Worm (Caenorhabditis elegans) whole organism, L2 larva: ENCODE data around the gene Y19D2B.2.

Experiments used
- C34F6.9 ChIP-seq: fragments of 150-350 bp; optimal IDR thresholded peaks from 2 replicates; lab custom pipeline; 2014; ENCODE audit warnings: missing biosample characterization, missing genetic modification characterization
- F13H6.1 ChIP-seq: sonication (generic microtip); optimal IDR thresholded peaks from 2 replicates; lab custom pipeline; 2016; ENCODE audit warnings: missing genetic modification characterization, missing compliant biosample characterization
- R02D3.7 ChIP-seq: fragments of 150-350 bp; optimal IDR thresholded peaks from 2 replicates; lab custom pipeline; 2014; ENCODE audit warnings: missing biosample characterization, missing genetic modification characterization
- alr-1 ChIP-seq: fragments of 150-350 bp; optimal IDR thresholded peaks from 2 replicates; lab custom pipeline; 2014; ENCODE audit warnings: missing biosample characterization, missing genetic modification characterization
- aly-2 ChIP-seq: fragments of 150-350 bp; optimal IDR thresholded peaks from 2 replicates; lab custom pipeline; 2014; ENCODE audit warnings: missing biosample characterization, missing genetic modification characterization
- ama-1 ChIP-seq: fragments of 150-350 bp; optimal IDR thresholded peaks from 2 replicates; lab custom pipeline; 2018; ENCODE audit warnings: inconsistent platforms
- blmp-1 ChIP-seq: sonication (generic microtip); optimal IDR thresholded peaks from 2 replicates; lab custom pipeline; 2017; ENCODE audit warnings: missing genetic modification characterization, mild to moderate bottlenecking, missing compliant biosample characterization, antibody characterized with exemption, moderate library complexity; ENCODE audit not compliant: insufficient read depth
- ceh-16 ChIP-seq: fragments of 150-350 bp; optimal IDR thresholded peaks from 2 replicates; lab custom pipeline; 2014; ENCODE audit warnings: missing biosample characterization, missing genetic modification characterization
- ceh-82 ChIP-seq: fragments of 150-350 bp; optimal IDR thresholded peaks from 2 replicates; lab custom pipeline; 2014; ENCODE audit warnings: missing biosample characterization, missing genetic modification characterization
- elt-1 ChIP-seq: fragments of 150-350 bp; optimal IDR thresholded peaks from 2 replicates; lab custom pipeline; 2014; ENCODE audit warnings: missing biosample characterization, missing genetic modification characterization
- fos-1 ChIP-seq: fragments of 150-350 bp; optimal IDR thresholded peaks from 2 replicates; lab custom pipeline; 2014; ENCODE audit warnings: missing biosample characterization, missing genetic modification characterization
- gmeb-1 ChIP-seq: fragments of 150-350 bp; optimal IDR thresholded peaks from 2 replicates; lab custom pipeline; 2014; ENCODE audit warnings: missing biosample characterization, missing genetic modification characterization
- lin-11 ChIP-seq: fragments of 150-350 bp; sonication (generic microtip); optimal IDR thresholded peaks from 2 replicates; lab custom pipeline; 2014; ENCODE audit warnings: missing biosample characterization, missing genetic modification characterization, inconsistent platforms, mixed read lengths
- lin-13 ChIP-seq: fragments of 150-350 bp; optimal IDR thresholded peaks from 2 replicates; lab custom pipeline; 2014; ENCODE audit warnings: missing biosample characterization, missing genetic modification reagents, missing genetic modification characterization
- lin-39 ChIP-seq: fragments of 150-350 bp; optimal IDR thresholded peaks from 2 replicates; lab custom pipeline; 2014; ENCODE audit warnings: missing biosample characterization, missing genetic modification reagents, missing genetic modification characterization
- mab-5 ChIP-seq: fragments of 150-350 bp; optimal IDR thresholded peaks from 2 replicates; lab custom pipeline; 2014; ENCODE audit warnings: missing biosample characterization, missing genetic modification characterization
- mbf-1 ChIP-seq: sonication (generic microtip); optimal IDR thresholded peaks from 2 replicates; lab custom pipeline; 2017; ENCODE audit warnings: missing biosample characterization, missing genetic modification characterization
- mdl-1 ChIP-seq, 2 experiments: fragments of 150-350 bp in 1 of 2; sonication (generic microtip) in 1 of 2; optimal IDR thresholded peaks; 2 replicates each; lab custom pipeline; 2017; ENCODE audit warnings: missing biosample characterization in 2 of 2, missing genetic modification characterization in 2 of 2
- nhr-10 ChIP-seq: sonication (generic microtip); optimal IDR thresholded peaks from 2 replicates; lab custom pipeline; 2017; ENCODE audit warnings: missing biosample characterization, missing genetic modification characterization
- nhr-11 ChIP-seq: fragments of 150-350 bp; optimal IDR thresholded peaks from 2 replicates; lab custom pipeline; 2014; ENCODE audit warnings: missing biosample characterization, missing genetic modification characterization
- nhr-129 ChIP-seq: fragments of 150-350 bp; optimal IDR thresholded peaks from 2 replicates; lab custom pipeline; 2014; ENCODE audit warnings: missing biosample characterization, missing genetic modification characterization
- nhr-23 ChIP-seq: fragments of 150-350 bp; optimal IDR thresholded peaks from 2 replicates; lab custom pipeline; 2014; ENCODE audit warnings: missing biosample characterization, missing genetic modification reagents, missing genetic modification characterization
- nhr-6 ChIP-seq: fragments of 150-350 bp; optimal IDR thresholded peaks from 2 replicates; lab custom pipeline; 2014; ENCODE audit warnings: missing biosample characterization, missing genetic modification characterization
- nhr-77 ChIP-seq: fragments of 150-350 bp; optimal IDR thresholded peaks from 2 replicates; lab custom pipeline; 2014; ENCODE audit warnings: missing biosample characterization, missing genetic modification characterization
- peb-1 ChIP-seq: fragments of 150-350 bp; optimal IDR thresholded peaks from 2 replicates; lab custom pipeline; 2014; ENCODE audit warnings: missing biosample characterization, missing genetic modification characterization
- sem-4 ChIP-seq: fragments of 150-350 bp; optimal IDR thresholded peaks from 2 replicates; lab custom pipeline; 2014; ENCODE audit warnings: missing biosample characterization, missing genetic modification reagents, missing genetic modification characterization
- sma-3 ChIP-seq: sonication (generic microtip); optimal IDR thresholded peaks from 2 replicates; lab custom pipeline; 2016; ENCODE audit warnings: missing genetic modification reagents, missing genetic modification characterization, missing compliant biosample characterization
- sma-9 ChIP-seq, 2 experiments: fragments of 150-350 bp in 1 of 2; sonication (generic microtip) in 1 of 2; optimal IDR thresholded peaks; 2 replicates each; lab custom pipeline; 2014 to 2016; ENCODE audit warnings: missing genetic modification characterization in 2 of 2, mild to moderate bottlenecking in 1 of 2, missing biosample characterization in 1 of 2, missing compliant biosample characterization in 1 of 2, missing genetic modification reagents in 1 of 2, moderate library complexity in 1 of 2
- snpc-4 ChIP-seq: fragments of 150-350 bp; optimal IDR thresholded peaks from 2 replicates; lab custom pipeline; 2014; ENCODE audit warnings: missing biosample characterization, missing genetic modification characterization
- unc-39 ChIP-seq: fragments of 150-350 bp; optimal IDR thresholded peaks from 2 replicates; lab custom pipeline; 2014; ENCODE audit warnings: missing biosample characterization, missing genetic modification characterization
- unc-55 ChIP-seq: fragments of 150-350 bp; sonication (generic microtip); optimal IDR thresholded peaks from 3 replicates; lab custom pipeline; 2014; ENCODE audit warnings: missing biosample characterization, missing genetic modification reagents, missing genetic modification characterization
- zag-1 ChIP-seq: fragments of 150-350 bp; optimal IDR thresholded peaks from 2 replicates; lab custom pipeline; 2014; ENCODE audit warnings: missing biosample characterization, missing genetic modification characterization
- ztf-1 ChIP-seq: fragments of 200-800 bp; sonication (Bioruptor generic); conservative IDR thresholded peaks from 2 replicates; pipeline ENCODE4 v1.3.6; 2022; ENCODE audit warnings: missing genetic modification characterization, missing compliant biosample characterization
- ztf-11 ChIP-seq: sonication (generic microtip); optimal IDR thresholded peaks from 2 replicates; lab custom pipeline; 2017; ENCODE audit warnings: missing biosample characterization, missing genetic modification characterization

Gene Y19D2B.2

DNA sequence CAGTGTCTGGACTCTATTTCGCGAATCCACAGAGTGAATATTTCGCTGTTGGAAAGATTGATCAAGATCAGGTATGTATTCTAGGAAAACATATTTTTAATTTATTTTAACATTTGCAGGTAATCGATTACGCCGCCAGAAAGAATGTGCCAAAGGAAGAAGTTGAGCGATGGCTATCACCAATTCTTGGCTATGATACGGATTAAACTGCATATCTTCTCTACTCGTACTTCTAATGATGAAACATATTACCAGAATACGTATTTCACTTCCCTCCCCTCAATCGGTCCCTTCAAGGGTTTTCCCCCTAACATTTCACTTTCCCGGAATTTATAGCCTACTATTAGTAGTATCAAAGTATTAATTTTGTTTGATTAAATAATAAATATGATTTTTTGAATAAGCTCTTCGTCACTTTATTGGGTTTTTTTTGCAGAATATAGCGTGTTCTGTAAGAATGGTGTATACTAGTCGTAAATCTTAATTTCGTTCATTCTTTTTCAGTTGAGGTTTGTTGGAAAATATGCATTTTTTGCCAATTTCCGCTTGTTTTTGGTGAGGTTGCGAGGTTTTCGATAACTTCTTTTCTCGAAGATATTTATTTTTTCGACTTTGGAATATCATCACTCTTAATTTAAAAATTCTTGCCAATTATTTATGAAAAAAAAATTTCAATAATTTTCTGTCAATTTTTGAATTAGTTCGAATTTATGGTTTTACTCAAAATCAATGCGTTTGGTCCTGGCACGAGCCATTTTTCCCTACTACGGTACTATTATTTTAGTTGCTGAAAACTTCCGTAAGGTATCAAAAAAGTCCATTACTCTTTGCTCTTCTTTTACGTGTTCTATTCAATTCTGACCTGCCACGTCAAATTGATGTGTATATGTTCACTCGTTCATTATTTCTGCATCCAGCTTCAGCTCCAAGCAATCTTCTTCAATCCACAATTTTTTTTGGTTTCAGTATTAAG, 6.9 kb downstream of the Y19D2B.2 start:
- no peak for TF ChIP-seq ceh-16 (tag; lab: Kevin White, UChicago)
- no peak for TF ChIP-seq nhr-6
- TF ChIP-seq gmeb-1 (tag; lab: Kevin White, UChicago), result no peak
- no peak for TF ChIP-seq mdl-1 (tag; optimal IDR thresholded peaks at IDR 0.05; lab: Kevin White, UChicago)
- no peak for TF ChIP-seq nhr-10 (tag; lab: Kevin White, UChicago)
- no peak for TF ChIP-seq C34F6.9 (tag; lab: Kevin White, UChicago)
- TF ChIP-seq nhr-129 (tag; lab: Kevin White, UChicago), result no peak
- TF ChIP-seq lin-39, result no peak
- no peak for TF ChIP-seq lin-11 (tag; lab: Kevin White, UChicago)
- TF ChIP-seq nhr-11 (tag; lab: Kevin White, UChicago), result no peak
- no peak for TF ChIP-seq blmp-1 (tag; lab: Kevin White, UChicago)
- TF ChIP-seq zag-1 (tag; lab: Kevin White, UChicago), result no peak
- no peak for TF ChIP-seq R02D3.7 (tag; lab: Kevin White, UChicago)

DNA sequence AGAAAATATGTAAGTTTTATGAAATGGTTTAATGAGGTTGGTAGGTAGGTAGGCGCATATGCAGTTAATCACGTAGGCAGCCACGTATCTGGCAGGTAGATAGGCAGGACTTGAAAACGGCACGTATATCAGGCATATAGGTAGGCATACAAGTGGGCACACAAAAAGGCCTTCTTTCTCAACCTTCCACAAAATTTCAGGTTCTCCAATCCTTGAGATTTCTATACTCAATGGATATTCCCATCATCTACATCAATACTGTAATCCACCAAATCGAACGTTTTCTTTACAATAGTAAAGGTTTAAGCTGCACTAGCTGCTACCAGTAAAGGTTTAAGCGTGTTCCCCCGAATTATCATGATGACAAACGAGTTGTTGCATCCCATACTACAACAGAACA, 8.3 kb downstream of the Y19D2B.2 start:
- TF ChIP-seq unc-55 (no peak), R02D3.7 (tag; lab: Kevin White, UChicago) (no peak), nhr-23 (tag; lab: Kevin White, UChicago) (no peak), nhr-6 (no peak), nhr-77 (tag; lab: Kevin White, UChicago) (no peak), fos-1 (no peak), peb-1 (no peak), aly-2 (tag; lab: Kevin White, UChicago) (no peak), nhr-129 (tag; lab: Kevin White, UChicago) (no peak), ama-1 (no peak), lin-39 (no peak), mbf-1 (tag; lab: Kevin White, UChicago) (no peak), nhr-11 (tag; lab: Kevin White, UChicago) (no peak), ceh-82 (tag; lab: Kevin White, UChicago) (no peak)

DNA sequence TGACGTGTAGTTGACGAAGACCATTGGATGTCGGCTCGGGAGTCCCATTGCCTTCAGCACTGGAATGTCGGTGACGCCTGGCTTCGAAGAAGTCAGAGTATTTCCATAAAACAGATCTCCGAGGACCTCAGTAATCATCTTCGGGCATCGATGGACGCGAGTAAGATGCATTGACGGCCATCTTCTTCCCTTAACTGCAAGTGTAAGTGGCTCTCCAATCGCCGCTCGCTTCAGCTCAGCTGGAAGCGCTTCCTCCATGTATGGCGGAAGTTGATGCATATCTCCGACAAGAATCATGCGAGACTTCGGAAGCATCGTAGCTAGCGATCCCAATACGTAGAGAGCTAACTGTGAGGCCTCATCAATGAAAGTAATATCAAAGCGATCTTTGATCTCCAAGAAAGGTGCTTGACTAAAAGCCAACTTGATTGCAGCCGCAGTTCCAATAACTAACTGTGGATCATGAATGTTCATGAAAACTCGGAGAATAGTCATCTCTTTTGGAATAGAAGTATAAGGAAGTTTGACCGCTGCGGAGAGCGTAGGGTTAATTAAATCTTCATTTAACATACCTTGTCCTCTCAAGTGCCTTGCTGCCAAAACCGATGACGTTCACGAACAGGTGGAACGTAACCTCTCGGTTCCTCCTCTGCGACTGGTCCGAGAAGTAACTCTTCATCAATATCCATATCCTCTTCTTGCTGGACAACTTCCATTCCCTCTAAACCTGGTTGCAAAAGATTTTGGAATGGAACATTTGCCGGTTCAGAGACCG, 10.1 kb downstream of the Y19D2B.2 start:
- no peak for TF ChIP-seq sem-4 (tag; lab: Kevin White, UChicago)
- no peak for TF ChIP-seq mbf-1 (tag; lab: Kevin White, UChicago)
- no peak for TF ChIP-seq elt-1 (tag; lab: Kevin White, UChicago)
- TF ChIP-seq sma-3 (GFP tag; lab: Kevin White, UChicago), result no peak
- TF ChIP-seq ztf-11 (tag; lab: Kevin White, UChicago), result no peak
- TF ChIP-seq zag-1 (tag; lab: Kevin White, UChicago), result no peak
- TF ChIP-seq alr-1, result no peak

DNA sequence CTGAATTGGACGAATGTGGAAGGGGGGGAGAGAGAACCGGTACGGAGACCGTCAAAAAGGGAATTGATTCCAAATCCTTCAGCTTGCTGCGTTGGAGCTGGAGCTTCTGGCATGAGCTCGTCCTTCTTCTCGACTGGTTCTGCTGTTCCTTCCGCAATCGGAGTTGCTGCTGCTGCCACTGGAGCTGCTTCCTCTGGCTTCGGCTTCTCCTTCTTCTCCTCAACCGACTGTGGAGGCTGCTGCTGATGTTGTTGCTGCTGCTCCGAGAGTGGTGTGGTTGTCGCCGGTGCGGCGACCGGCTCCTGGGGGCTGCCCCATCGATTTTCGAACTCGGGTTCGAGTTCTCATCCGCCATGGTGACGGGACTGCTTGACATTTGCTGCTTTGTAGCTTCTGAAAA, 10.7 kb downstream of the Y19D2B.2 start, which contains the start of gene R03D7.2:
TSS of gene R03D7.2 (minus strand) at position 399 of the 400 bp plus-strand sequence.
- TF ChIP-seq alr-1, result no peak
- no peak for TF ChIP-seq snpc-4 (tag; lab: Kevin White, UChicago)
- no peak for TF ChIP-seq nhr-23 (tag; lab: Kevin White, UChicago)
- TF ChIP-seq mab-5 (tag; lab: Kevin White, UChicago), result no peak
- no peak for TF ChIP-seq blmp-1 (tag; lab: Kevin White, UChicago)
- no peak for TF ChIP-seq fos-1
- TF ChIP-seq nhr-10 (tag; lab: Kevin White, UChicago), result no peak
- no peak for TF ChIP-seq F13H6.1 (tag; lab: Kevin White, UChicago)
- TF ChIP-seq nhr-77 (tag; lab: Kevin White, UChicago), result no peak
- TF ChIP-seq R02D3.7 (tag; lab: Kevin White, UChicago), result no peak
- TF ChIP-seq zag-1 (tag; lab: Kevin White, UChicago), result no peak
- TF ChIP-seq sma-9 (GFP tag; optimal IDR thresholded peaks at IDR 0.05; lab: Kevin White, UChicago), result no peak
- TF ChIP-seq sma-9 (tag; optimal IDR thresholded peaks at IDR 0.05; lab: Kevin White, UChicago), result no peak
- no peak for TF ChIP-seq unc-39 (tag; lab: Kevin White, UChicago)
- no peak for TF ChIP-seq lin-13
- no peak for TF ChIP-seq aly-2 (tag; lab: Kevin White, UChicago)
- TF ChIP-seq ztf-1 (GFP tag; lab: Robert Waterston, UW), result no peak
